Fruit fly (Drosophila melanogaster) whole organism, embryonic: ENCODE measurements around the gene CG12057.

ENCODE experiments used
- BEAF-32 ChIP-seq: fragments of 200-800 bp; sonication (Bioruptor generic); optimal IDR thresholded peaks from 3 replicates; lab custom pipeline; 2017; ENCODE audit warnings: missing biosample characterization, missing genetic modification characterization, mild to moderate bottlenecking, moderate library complexity, missing genetic modification reagents
- CG11398 ChIP-seq: fragments of 200-800 bp; sonication (Bioruptor generic); optimal IDR thresholded peaks from 2 replicates; lab custom pipeline; 2016; ENCODE audit warnings: missing biosample characterization, missing genetic modification characterization
- CG12155 ChIP-seq: fragments of 200-800 bp; sonication (Bioruptor generic); optimal IDR thresholded peaks from 3 replicates; lab custom pipeline; 2016; ENCODE audit warnings: missing biosample characterization, missing genetic modification characterization
- CG12659 ChIP-seq: fragments of 200-800 bp; sonication (Bioruptor generic); optimal IDR thresholded peaks from 3 replicates; lab custom pipeline; 2017; ENCODE audit warnings: mild to moderate bottlenecking, missing biosample characterization, missing genetic modification reagents, missing genetic modification characterization
- CG13287 ChIP-seq: fragments of 200-800 bp; sonication (Bioruptor generic); IDR thresholded peaks from 2 replicates; pipeline ENCODE4 v1.3.6; 2022; ENCODE audit warnings: missing biosample characterization, missing genetic modification characterization; ENCODE audit not compliant: partially characterized antibody
- CG13894 ChIP-seq: fragments of 200-800 bp; sonication (Bioruptor generic); optimal IDR thresholded peaks from 3 replicates; lab custom pipeline; 2018; ENCODE audit warnings: missing biosample characterization, mild to moderate bottlenecking, missing genetic modification characterization, moderate library complexity
- CG14710 ChIP-seq: fragments of 200-800 bp; sonication (Bioruptor generic); optimal IDR thresholded peaks from 3 replicates; lab custom pipeline; 2019; ENCODE audit warnings: missing biosample characterization, mild to moderate bottlenecking, missing genetic modification characterization, moderate library complexity
- CG1603 ChIP-seq: fragments of 200-800 bp; sonication (Bioruptor generic); optimal IDR thresholded peaks from 2 replicates; lab custom pipeline; 2019; ENCODE audit warnings: missing biosample characterization, mild to moderate bottlenecking, missing genetic modification characterization, moderate library complexity
- CG16863 ChIP-seq: fragments of 200-800 bp; sonication (Bioruptor generic); optimal IDR thresholded peaks from 3 replicates; lab custom pipeline; 2016; ENCODE audit warnings: missing biosample characterization, missing genetic modification characterization
- CG17829 ChIP-seq: fragments of 200-800 bp; optimal IDR thresholded peaks from 2 replicates; lab custom pipeline; 2019; ENCODE audit warnings: missing biosample characterization, mild to moderate bottlenecking, missing genetic modification characterization, moderate library complexity
- CG2116 ChIP-seq: fragments of 200-800 bp; sonication (Bioruptor generic); optimal IDR thresholded peaks from 3 replicates; lab custom pipeline; 2018; ENCODE audit warnings: missing biosample characterization, mild to moderate bottlenecking, missing genetic modification characterization
- CG34224 ChIP-seq: fragments of 200-800 bp; sonication (Bioruptor generic); IDR thresholded peaks from 3 replicates; pipeline ENCODE4 v1.3.6; 2022; ENCODE audit warnings: missing biosample characterization, missing genetic modification characterization; ENCODE audit not compliant: partially characterized antibody
- CG3995 ChIP-seq: fragments of 200-800 bp; sonication (Bioruptor generic); optimal IDR thresholded peaks from 3 replicates; lab custom pipeline; 2016; ENCODE audit warnings: missing biosample characterization, missing genetic modification characterization
- CG6791 ChIP-seq: fragments of 200-800 bp; sonication (Bioruptor generic); IDR thresholded peaks from 3 replicates; pipeline ENCODE4 v1.3.6; 2022; ENCODE audit warnings: missing biosample characterization, missing genetic modification characterization; ENCODE audit not compliant: partially characterized antibody
- CG7556 ChIP-seq: fragments of 200-800 bp; sonication (Bioruptor generic); optimal IDR thresholded peaks from 2 replicates; lab custom pipeline; 2017; ENCODE audit warnings: missing biosample characterization, mild to moderate bottlenecking, missing genetic modification characterization
- CG7963 ChIP-seq: fragments of 200-800 bp; sonication (Bioruptor generic); IDR thresholded peaks from 3 replicates; pipeline ENCODE4 v1.3.6; 2022; ENCODE audit warnings: missing biosample characterization, missing genetic modification characterization; ENCODE audit not compliant: partially characterized antibody
- CG8089 ChIP-seq: fragments of 200-800 bp; sonication (Bioruptor generic); optimal IDR thresholded peaks from 3 replicates; lab custom pipeline; 2016; ENCODE audit warnings: missing biosample characterization, missing genetic modification characterization
- CG9797 ChIP-seq: fragments of 200-800 bp; sonication (Bioruptor generic); optimal IDR thresholded peaks from 3 replicates; lab custom pipeline; 2018; ENCODE audit warnings: missing biosample characterization, mild to moderate bottlenecking, missing genetic modification characterization
- Doc3 ChIP-seq: fragments of 200-800 bp; sonication (Bioruptor generic); IDR thresholded peaks from 3 replicates; pipeline ENCODE4 v1.3.6; 2022; ENCODE audit warnings: missing biosample characterization, missing genetic modification characterization; ENCODE audit not compliant: partially characterized antibody
- Dref ChIP-seq: fragments of 200-800 bp; sonication (Bioruptor generic); IDR thresholded peaks from 2 replicates; pipeline ENCODE4 v1.3.6; 2022; ENCODE audit warnings: missing biosample characterization, missing genetic modification characterization
- E2f2 ChIP-seq: fragments of 200-800 bp; sonication (Bioruptor generic); IDR thresholded peaks from 2 replicates; pipeline ENCODE4 v1.3.6; 2022; ENCODE audit warnings: missing biosample characterization, missing genetic modification characterization
- Ets97D ChIP-seq: fragments of 200-800 bp; sonication (Bioruptor generic); optimal IDR thresholded peaks from 3 replicates; lab custom pipeline; 2016; ENCODE audit warnings: missing biosample characterization, missing genetic modification characterization
- H2.0 ChIP-seq: fragments of 200-800 bp; sonication (Bioruptor generic); IDR thresholded peaks from 2 replicates; pipeline ENCODE4 v1.3.6; 2022; ENCODE audit warnings: missing biosample characterization, missing genetic modification characterization
- HmgZ ChIP-seq: fragments of 200-800 bp; sonication (Bioruptor generic); optimal IDR thresholded peaks from 2 replicates; lab custom pipeline; 2018; ENCODE audit warnings: missing biosample characterization, mild to moderate bottlenecking, missing genetic modification characterization
- Hr51 ChIP-seq, 2 experiments: fragments of 200-800 bp; sonication (Bioruptor generic); optimal IDR thresholded peaks; 2 replicates in 1 of 2; 3 replicates in 1 of 2; lab custom pipeline; 2016 to 2018; ENCODE audit warnings: missing biosample characterization in 2 of 2, missing genetic modification characterization in 2 of 2, mild to moderate bottlenecking in 1 of 2, moderate library complexity in 1 of 2
- MBD-R2 ChIP-seq: fragments of 200-800 bp; sonication (Bioruptor generic); IDR thresholded peaks from 2 replicates; pipeline ENCODE4 v1.3.6; 2022; ENCODE audit warnings: missing biosample characterization, missing genetic modification characterization
- MESR4 ChIP-seq: fragments of 200-800 bp; sonication (Bioruptor generic); optimal IDR thresholded peaks from 2 replicates; lab custom pipeline; 2018; ENCODE audit warnings: missing biosample characterization, mild to moderate bottlenecking, missing genetic modification characterization, moderate library complexity
- Med ChIP-seq: fragments of 200-800 bp; sonication (Bioruptor generic); peaks from one replicate; lab custom pipeline; 2016; ENCODE audit warnings: missing biosample characterization, missing genetic modification characterization, mild to moderate bottlenecking, inconsistent platforms, moderate library complexity
- Nf-YA ChIP-seq: fragments of 200-800 bp; sonication (Bioruptor generic); IDR thresholded peaks from 2 replicates; pipeline ENCODE4 v1.3.6; 2022; ENCODE audit warnings: missing biosample characterization, missing genetic modification characterization
- Sry-δ ChIP-seq: fragments of 200-800 bp; sonication (Bioruptor generic); optimal IDR thresholded peaks from 2 replicates; lab custom pipeline; 2016; ENCODE audit warnings: missing biosample characterization, missing genetic modification characterization
- YL-1 ChIP-seq: fragments of 200-800 bp; sonication (Bioruptor generic); optimal IDR thresholded peaks from 3 replicates; lab custom pipeline; 2017; ENCODE audit warnings: missing biosample characterization, mild to moderate bottlenecking, missing genetic modification characterization
- amos ChIP-seq: fragments of 200-800 bp; sonication (Bioruptor generic); IDR thresholded peaks from 2 replicates; pipeline ENCODE4 v1.3.6; 2022; ENCODE audit warnings: missing biosample characterization, missing genetic modification characterization; ENCODE audit not compliant: partially characterized antibody
- bab2 ChIP-seq: fragments of 200-800 bp; sonication (Bioruptor generic); optimal IDR thresholded peaks from 2 replicates; lab custom pipeline; 2016; ENCODE audit warnings: missing biosample characterization, missing genetic modification characterization
- bbx ChIP-seq: fragments of 200-800 bp; sonication (Bioruptor generic); IDR thresholded peaks from 2 replicates; pipeline ENCODE4 v1.3.6; 2022; ENCODE audit warnings: missing biosample characterization, missing genetic modification characterization; ENCODE audit not compliant: partially characterized antibody
- crp ChIP-seq, 2 experiments: fragments of 200-800 bp; sonication (Bioruptor generic); optimal IDR thresholded peaks; 2 replicates in 1 of 2; 3 replicates in 1 of 2; lab custom pipeline; 2017; ENCODE audit warnings: missing biosample characterization in 2 of 2, missing genetic modification characterization in 2 of 2, mild to moderate bottlenecking in 1 of 2, moderate library complexity in 1 of 2
- ftz-f1 ChIP-seq: fragments of 200-800 bp; sonication (Bioruptor generic); optimal IDR thresholded peaks from 2 replicates; lab custom pipeline; 2016; ENCODE audit warnings: missing biosample characterization, missing genetic modification characterization
- hbn ChIP-seq: fragments of 200-800 bp; sonication (Bioruptor generic); IDR thresholded peaks from 2 replicates; pipeline ENCODE4 v1.3.6; 2022; ENCODE audit warnings: missing biosample characterization, missing genetic modification characterization; ENCODE audit not compliant: partially characterized antibody
- inv ChIP-seq: fragments of 200-800 bp; sonication (Bioruptor generic); IDR thresholded peaks from 2 replicates; pipeline ENCODE4 v1.3.6; 2022; ENCODE audit warnings: missing biosample characterization, missing genetic modification characterization; ENCODE audit not compliant: partially characterized antibody
- knrl ChIP-seq: fragments of 200-800 bp; sonication (Bioruptor generic); IDR thresholded peaks from 3 replicates; pipeline ENCODE4 v1.3.6; 2022; ENCODE audit warnings: missing biosample characterization, missing genetic modification characterization; ENCODE audit not compliant: partially characterized antibody
- luna ChIP-seq: fragments of 200-800 bp; sonication (Bioruptor generic); optimal IDR thresholded peaks from 2 replicates; lab custom pipeline; 2016; ENCODE audit warnings: missing biosample characterization, missing genetic modification characterization
- nerfin-2 ChIP-seq: fragments of 200-800 bp; sonication (Bioruptor generic); IDR thresholded peaks from 2 replicates; pipeline ENCODE4 v1.3.6; 2022; ENCODE audit warnings: missing biosample characterization, missing genetic modification characterization; ENCODE audit not compliant: partially characterized antibody
- prd ChIP-seq, 3 experiments: fragments of >200 bp in 2 of 3; fragments of 200-800 bp in 1 of 3; sonication (Bioruptor generic) in 1 of 3; optimal IDR thresholded peaks in 2 of 3; IDR thresholded peaks in 1 of 3; 2 replicates in 2 of 3; 3 replicates in 1 of 3; pipeline versions ENCODE4 v1.3.6 to Lab custom; 2017 to 2022; ENCODE audit warnings: missing biosample characterization in 1 of 3, missing genetic modification characterization in 1 of 3
- row ChIP-seq: fragments of 200-800 bp; sonication (Bioruptor generic); IDR thresholded peaks from 3 replicates; pipeline ENCODE4 v1.3.6; 2022; ENCODE audit warnings: missing biosample characterization, missing genetic modification characterization
- stwl ChIP-seq: fragments of 200-800 bp; sonication (Bioruptor generic); optimal IDR thresholded peaks from 3 replicates; lab custom pipeline; 2018; ENCODE audit warnings: missing biosample characterization, mild to moderate bottlenecking, missing genetic modification characterization, moderate library complexity
- tna ChIP-seq: fragments of 200-800 bp; sonication (Bioruptor generic); IDR thresholded peaks from 2 replicates; pipeline ENCODE4 v1.3.6; 2022; ENCODE audit warnings: missing biosample characterization, missing genetic modification characterization; ENCODE audit not compliant: partially characterized antibody
- unc-4 ChIP-seq: fragments of 200-800 bp; sonication (Bioruptor generic); IDR thresholded peaks from 2 replicates; pipeline ENCODE4 v1.3.6; 2022; ENCODE audit warnings: missing biosample characterization, missing genetic modification characterization; ENCODE audit not compliant: partially characterized antibody
- vnd ChIP-seq: fragments of 200-800 bp; sonication (Bioruptor generic); IDR thresholded peaks from 3 replicates; pipeline ENCODE4 v1.3.6; 2022; ENCODE audit warnings: missing biosample characterization, missing genetic modification characterization; ENCODE audit not compliant: partially characterized antibody

Gene CG12057

DNA sequence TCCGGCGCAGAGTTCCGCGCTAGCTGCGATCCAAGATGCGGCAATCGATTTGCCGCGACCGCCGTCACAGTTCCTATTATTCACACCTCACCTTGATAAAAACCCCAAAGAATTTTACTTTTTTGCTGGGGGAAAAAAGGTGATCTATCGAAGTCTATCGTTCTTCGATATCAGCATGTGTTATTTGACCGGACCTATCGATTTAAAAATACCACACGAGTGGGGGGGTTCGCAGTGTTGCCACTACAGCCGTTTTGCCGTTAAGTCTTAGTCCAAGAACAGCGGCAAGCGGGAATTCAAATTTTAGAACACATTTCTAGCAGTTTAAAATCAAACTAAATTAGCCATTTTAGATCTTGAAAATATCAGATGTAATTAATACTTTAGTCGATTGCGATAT, 40.7 kb downstream of the CG12057 start, which contains the start of gene CG12121 (continued):
- TF ChIP-seq CG12155 (GFP tag; lab: Kevin White, UChicago) (no peak), knrl (peak; percentile 52; the same call in 2 of the 3 replicates), CG14710 (tag; lab: Kevin White, UChicago) (peak; percentile 53), prd (optimal IDR thresholded peaks at IDR 0.05; lab: Kevin White, UChicago) (no peak), prd (GFP tag; IDR thresholded peaks at IDR 0.05; lab: Robert Waterston, UW) (no peak), crp (GFP tag; optimal IDR thresholded peaks at IDR 0.05; lab: Kevin White, UChicago) (peak in 1 of 2 experiments; percentile 19), YL-1 (GFP tag; lab: Kevin White, UChicago) (peak; percentile 39), E2f2 (GFP tag; lab: Robert Waterston, UW) (peak; percentile 89), CG3995 (peak; percentile 20), inv (GFP tag; lab: Robert Waterston, UW) (peak; percentile 46; the same call in 1 of the 2 replicates), Doc3 (peak; percentile 58), CG8089 (GFP tag; lab: Kevin White, UChicago) (no peak), CG34224 (GFP tag; lab: Robert Waterston, UW) (peak; percentile 71; the same call in 2 of the 3 replicates), row (GFP tag; lab: Robert Waterston, UW) (0 out of 3 replicates have a peak, but pooled peaks have one; percentile 21), CG16863 (GFP tag; lab: Kevin White, UChicago) (no peak), unc-4 (GFP tag; lab: Robert Waterston, UW) (peak; percentile 63), CG7963 (GFP tag; lab: Robert Waterston, UW) (peak; percentile 72), Hr51 (GFP tag; optimal IDR thresholded peaks at IDR 0.05; lab: Kevin White, UChicago) (no peak), CG1603 (no peak), CG9797 (GFP tag; lab: Kevin White, UChicago) (peak; percentile 42), CG11398 (GFP tag; lab: Kevin White, UChicago) (no peak), CG12659 (GFP tag; lab: Kevin White, UChicago) (peak; percentile 11), CG2116 (GFP tag; lab: Kevin White, UChicago) (peak; percentile 63), luna (GFP tag; lab: Kevin White, UChicago) (no peak), HmgZ (tag; lab: Kevin White, UChicago) (peak; percentile 6), Nf-YA (GFP tag; lab: Robert Waterston, UW) (no peak), ftz-f1 (GFP tag; lab: Kevin White, UChicago) (peak; percentile 44), H2.0 (GFP tag; lab: Robert Waterston, UW) (no peak), CG7556 (GFP tag; lab: Kevin White, UChicago) (no peak), BEAF-32 (peak; percentile 66), MBD-R2 (GFP tag; lab: Robert Waterston, UW) (peak; percentile 59), Sry-δ (GFP tag; lab: Kevin White, UChicago) (peak; percentile 68), bab2 (GFP tag; lab: Kevin White, UChicago) (no peak), CG13287 (GFP tag; lab: Robert Waterston, UW) (peak; percentile 82), vnd (GFP tag; lab: Robert Waterston, UW) (peak; percentile 71), nerfin-2 (GFP tag; lab: Robert Waterston, UW) (peak; percentile 72), MESR4 (peak; percentile 77), stwl (tag; lab: Kevin White, UChicago) (peak; percentile 53), Ets97D (GFP tag; lab: Kevin White, UChicago) (peak; percentile 49), Dref (GFP tag; lab: Robert Waterston, UW) (peak; percentile 87), bbx (peak; percentile 80), amos (peak; percentile 75; the same call in 1 of the 2 replicates), CG6791 (GFP tag; lab: Robert Waterston, UW) (peak; percentile 80), CG17829 (tag; lab: Kevin White, UChicago) (peak; percentile 18), Med (peak; percentile 67), CG13894 (tag; lab: Kevin White, UChicago) (no peak), hbn (GFP tag; lab: Robert Waterston, UW) (peak; percentile 53; the same call in 1 of the 2 replicates), tna (GFP tag; lab: Robert Waterston, UW) (peak; percentile 79)
